Worm (Caenorhabditis elegans) whole organism, late embryonic: ENCODE data around the gene F07C4.10.

ENCODE experiments used
- C38D4.7 ChIP-seq: fragments of 200-800 bp; sonication (Bioruptor generic); optimal IDR thresholded peaks from 2 replicates; lab custom pipeline; 2018; ENCODE audit warnings: mild to moderate bottlenecking, missing genetic modification characterization, moderate library complexity, missing compliant biosample characterization
- ceh-9 ChIP-seq: sonication (generic microtip); optimal IDR thresholded peaks from 2 replicates; lab custom pipeline; 2016; ENCODE audit warnings: mild to moderate bottlenecking, missing genetic modification characterization, inconsistent platforms, missing compliant biosample characterization
- nfya-1 ChIP-seq: sonication (generic microtip); optimal IDR thresholded peaks from 2 replicates; lab custom pipeline; 2017; ENCODE audit warnings: missing genetic modification characterization, mild to moderate bottlenecking, missing compliant biosample characterization, antibody characterized with exemption, moderate library complexity
- pha-4 ChIP-seq: fragments of 150-350 bp; optimal IDR thresholded peaks from 2 replicates; lab custom pipeline; 2018; ENCODE audit warnings: missing biosample characterization, missing genetic modification reagents, missing genetic modification characterization
- pqm-1 ChIP-seq: sonication (generic microtip); optimal IDR thresholded peaks from 2 replicates; lab custom pipeline; 2016; ENCODE audit warnings: missing genetic modification characterization, missing compliant biosample characterization

DNA sequence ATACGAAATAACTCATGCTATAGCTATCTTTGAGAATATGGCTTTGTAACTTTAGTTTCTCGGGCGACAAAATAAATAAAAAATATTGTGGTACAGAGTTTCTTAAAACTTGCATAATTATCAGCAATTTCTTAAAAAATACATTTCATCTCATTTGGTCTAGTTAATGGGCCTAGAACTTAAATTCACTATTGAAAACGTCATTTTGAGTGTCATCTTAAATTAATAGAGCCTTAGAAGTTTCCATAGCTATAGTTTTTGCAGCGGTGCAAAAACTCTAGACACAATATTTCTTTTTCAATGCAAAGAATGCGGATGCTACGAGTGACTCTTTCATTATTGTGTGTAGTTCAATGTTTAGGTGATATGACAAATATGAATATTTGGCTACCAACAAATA is 27.6 kb downstream of the F07C4.10 start, which contains the start of gene clec-215:
- TF ChIP-seq pqm-1 (tag; lab: Kevin White, UChicago) (no peak), ceh-9 (tag; lab: Kevin White, UChicago) (no peak), C38D4.7 (no peak), nfya-1 (tag; lab: Kevin White, UChicago) (no peak), pha-4 (tag; lab: Kevin White, UChicago) (no peak)
